Worm (Caenorhabditis elegans): ENCODE data around the gene F20B6.9.

ce11 chrX:4193080-4193479, 14.2 kb downstream of the F20B6.9 start:
- no peak for TF ChIP-seq gmeb-2 (tag; optimal IDR thresholded peaks at IDR 0.05)
- no peak for TF ChIP-seq mec-3 (tag; optimal IDR thresholded peaks at IDR 0.05; ENCODE audit: borderline replicate concordance)
- TF ChIP-seq unc-42 (tag; optimal IDR thresholded peaks at IDR 0.05): no peak
- no peak for TF ChIP-seq fkh-10 (GFP tag; optimal IDR thresholded peaks at IDR 0.05)

Measured in whole organism, late embryonic.